Fruit fly (Drosophila melanogaster) whole organism, larva: ENCODE measurements around the gene tra.

Experiments used
- noc ChIP-seq: fragments of 200-800 bp; sonication (Bioruptor generic); optimal IDR thresholded peaks from 3 replicates; lab custom pipeline; 2019; ENCODE audit warnings: missing biosample characterization, mild to moderate bottlenecking, missing genetic modification characterization, moderate library complexity

tra gene

DNA sequence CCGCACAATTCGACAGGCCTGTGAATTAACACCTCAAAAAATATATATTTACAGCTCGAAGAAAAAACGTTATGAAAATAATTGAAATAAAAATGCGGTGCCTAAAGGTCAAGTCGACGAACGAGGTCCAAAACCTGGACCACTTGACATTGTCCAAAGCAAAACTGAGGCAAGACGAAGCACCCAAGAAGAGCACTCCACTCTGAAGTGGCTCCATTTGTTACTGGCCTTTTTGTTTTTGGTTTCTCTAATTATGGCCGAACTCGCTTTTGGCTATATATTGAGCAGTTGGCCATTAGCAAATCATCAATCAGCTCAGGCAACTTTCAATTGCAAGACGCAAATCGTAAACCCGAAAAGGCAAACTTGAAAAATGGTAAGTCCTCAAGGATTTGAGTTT lies 34.3 kb downstream of the tra start, which contains the start of gene CG4229:
Gene CG4229 (plus strand): TSS at position 301 of the 400 bp plus-strand sequence.
- TF ChIP-seq noc (tag; lab: Kevin White, UChicago): no peak

DNA sequence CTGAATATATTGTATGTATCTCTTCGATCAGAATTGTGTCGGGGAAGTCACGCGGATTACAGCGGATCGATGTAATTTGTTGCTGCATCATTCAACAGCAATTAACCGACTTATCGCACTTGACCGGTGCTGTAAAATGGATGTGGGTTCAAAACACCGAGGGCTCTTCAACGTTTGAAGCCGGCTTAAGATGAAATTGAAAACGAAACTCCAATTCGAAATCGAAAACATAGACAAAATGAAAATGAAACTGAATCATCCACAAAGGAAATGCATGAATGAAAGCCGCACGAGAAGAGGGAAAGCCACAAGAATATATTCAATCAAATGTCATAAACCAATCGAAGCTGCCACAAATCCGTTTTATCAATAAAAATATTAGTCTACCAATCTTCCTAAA lies 44.7 kb downstream of the tra start:
- no peak for TF ChIP-seq noc (tag; lab: Kevin White, UChicago)

DNA sequence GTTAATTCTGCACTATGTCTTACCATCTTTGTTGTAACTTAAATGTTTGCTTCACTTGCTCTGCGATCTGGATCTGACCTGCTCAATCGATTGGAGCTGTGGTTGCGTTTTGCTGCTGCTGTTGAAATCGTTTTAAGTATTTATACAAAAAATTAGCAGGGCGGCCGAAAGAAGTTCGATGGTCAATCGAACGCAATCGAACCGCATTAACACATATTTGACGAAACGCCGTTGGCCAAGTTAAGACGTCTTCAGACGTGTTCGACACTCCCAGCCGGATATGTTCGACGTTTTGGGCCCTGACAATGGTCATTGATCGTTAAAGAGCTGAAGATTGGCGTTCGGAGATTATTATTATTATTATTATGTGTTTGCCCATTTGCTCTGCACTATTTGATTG lies 45.3 kb downstream of the tra start, which contains the start of gene CG13033:
Gene CG13033 (minus strand): TSS at position 118 of the 400 bp plus-strand sequence.
- TF ChIP-seq noc (tag; lab: Kevin White, UChicago): no peak

DNA sequence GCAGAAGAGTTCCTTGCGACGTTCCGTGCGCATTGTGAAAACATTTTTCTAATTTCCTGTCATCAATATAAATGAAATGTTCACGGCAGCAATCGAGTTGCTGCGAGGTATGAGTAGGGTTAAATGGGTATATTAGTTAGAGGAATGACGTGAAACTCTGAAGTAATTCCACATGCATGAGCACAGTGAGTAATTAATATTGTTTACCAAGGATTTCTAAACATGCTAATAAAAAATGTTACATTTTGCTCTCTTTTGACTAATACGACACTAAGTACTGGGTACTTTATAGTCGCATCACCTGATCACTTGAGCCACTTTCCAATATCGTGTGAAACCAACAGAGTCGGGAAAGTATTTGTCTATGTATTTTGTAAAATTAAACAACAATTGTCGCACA lies 46.6 kb downstream of the tra start:
- no peak for TF ChIP-seq noc (tag; lab: Kevin White, UChicago)

DNA sequence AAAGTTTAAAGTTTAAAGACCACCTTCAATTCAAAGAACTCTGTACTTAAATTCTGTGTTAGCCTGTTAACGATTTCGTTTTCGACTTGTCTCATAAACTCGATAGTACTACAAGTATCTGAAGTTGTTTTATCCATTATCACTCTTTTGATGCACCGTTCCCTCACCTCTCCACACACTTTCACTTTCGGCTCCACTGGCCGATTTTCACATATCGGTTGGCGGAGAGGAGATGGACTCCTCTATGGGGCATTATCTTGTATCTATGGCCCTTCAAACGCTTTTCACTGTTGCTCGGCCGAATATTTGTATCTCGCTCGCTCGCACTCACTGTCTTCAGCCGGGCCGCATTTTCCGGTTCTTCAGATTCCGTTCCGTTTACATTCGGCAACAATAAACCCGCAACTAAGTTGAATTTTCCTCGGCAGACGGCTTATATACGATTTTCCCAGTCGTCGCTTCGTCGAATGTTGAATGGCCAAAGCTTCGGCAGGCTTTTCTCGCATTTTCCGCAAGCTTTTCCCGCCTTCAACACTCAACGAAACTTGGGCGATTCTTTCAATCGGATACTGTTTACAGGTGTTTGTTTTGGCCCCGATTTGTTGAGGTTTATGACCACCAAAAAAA lies 47.7 kb downstream of the tra start, which contains the start of gene CG43373:
Gene CG43373 (minus strand): TSS at position 373 of the 627 bp plus-strand sequence.
- TF ChIP-seq noc (tag; lab: Kevin White, UChicago): no peak
